Worm (Caenorhabditis elegans): ENCODE data around the gene nhr-70.

nhr-70 gene

DNA sequence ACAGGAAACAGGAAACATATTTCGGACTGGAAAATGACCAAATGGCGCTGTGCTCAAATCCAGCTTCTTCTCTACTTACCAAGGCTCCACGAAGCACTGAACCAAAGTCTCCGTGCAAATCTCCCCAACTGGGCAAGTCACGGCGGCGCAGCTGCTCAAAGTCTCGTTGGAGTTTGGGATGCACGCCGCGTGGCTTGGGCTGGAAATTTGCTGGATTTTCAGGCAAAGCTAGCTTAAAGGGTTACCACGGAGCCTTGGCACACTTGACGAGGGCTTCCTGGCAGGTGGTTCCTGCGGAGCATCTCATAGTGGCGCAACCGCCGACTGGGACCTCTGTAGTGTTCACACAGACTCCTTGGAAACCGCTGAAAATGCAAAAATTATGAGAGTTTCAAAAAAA, 42.5 kb downstream of the nhr-70 start:
- no peak for TF ChIP-seq mdl-1 (tag; optimal IDR thresholded peaks at IDR 0.05)
- TF ChIP-seq jun-1 (tag; optimal IDR thresholded peaks at IDR 0.05), result no peak
- no peak for TF ChIP-seq ceh-16 (tag; optimal IDR thresholded peaks at IDR 0.05)
- no peak for TF ChIP-seq ztf-4 (tag; optimal IDR thresholded peaks at IDR 0.05)
- no peak for TF ChIP-seq elt-3 (tag; optimal IDR thresholded peaks at IDR 0.05)
- TF ChIP-seq lin-39 (tag; optimal IDR thresholded peaks at IDR 0.05), result no peak
- no peak for TF ChIP-seq ama-1 (optimal IDR thresholded peaks at IDR 0.05)
- no peak for TF ChIP-seq pqm-1 (tag; optimal IDR thresholded peaks at IDR 0.05)
- TF ChIP-seq egl-5 (tag; optimal IDR thresholded peaks at IDR 0.05), result no peak
- no peak for TF ChIP-seq lin-15B (tag; optimal IDR thresholded peaks at IDR 0.05)
- no peak for TF ChIP-seq fkh-10 (GFP tag; optimal IDR thresholded peaks at IDR 0.05)
- no peak for TF ChIP-seq hmg-11 (tag; optimal IDR thresholded peaks at IDR 0.05)

DNA sequence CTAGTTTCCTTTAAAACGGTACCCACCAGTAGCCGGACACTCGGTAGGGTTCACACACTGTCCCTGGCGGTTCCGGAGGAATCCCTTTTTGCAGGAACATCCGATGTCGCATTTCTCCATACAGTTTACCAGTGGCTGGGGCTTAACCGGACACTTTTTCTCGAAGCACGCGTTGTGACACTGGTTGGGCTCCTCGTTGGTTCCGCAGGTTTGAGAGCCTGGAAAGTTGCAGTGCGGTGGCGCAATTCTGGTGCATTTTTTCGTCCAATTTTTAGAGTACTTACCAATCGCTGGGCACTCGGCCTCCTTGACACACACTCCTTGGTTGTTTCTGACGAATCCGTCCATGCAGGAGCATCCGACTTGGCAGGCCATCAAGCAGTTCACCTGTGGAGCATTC, 45.9 kb downstream of the nhr-70 start:
- TF ChIP-seq nhr-67 (tag; optimal IDR thresholded peaks at IDR 0.05) (no peak), mdl-1 (tag; optimal IDR thresholded peaks at IDR 0.05) (no peak)

DNA sequence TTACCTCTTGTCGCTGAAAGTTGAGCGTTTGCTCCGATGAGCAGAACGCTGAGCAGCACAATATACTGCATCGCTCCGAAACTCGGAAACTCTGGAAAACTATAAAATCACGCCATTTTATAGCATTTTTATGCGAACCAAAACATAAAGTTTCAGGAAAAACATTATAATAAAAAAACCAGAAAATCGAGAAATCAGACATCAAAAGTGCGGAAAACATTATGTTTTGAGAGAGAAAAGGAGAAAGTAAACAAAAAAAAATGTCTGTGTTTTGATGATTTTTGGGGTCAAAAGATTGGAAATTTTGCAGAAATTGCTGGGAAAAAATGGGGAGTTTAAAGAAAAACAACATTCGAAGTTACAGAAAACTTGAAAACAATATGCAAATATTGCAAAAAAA, 47.6 kb downstream of the nhr-70 start, which contains the start of gene Y69H2.3:
TSS of gene Y69H2.3 (minus strand) at position 101 of the 400 bp plus-strand sequence.
- TF ChIP-seq nhr-67 (tag; optimal IDR thresholded peaks at IDR 0.05) (no peak), snpc-4 (tag; optimal IDR thresholded peaks at IDR 0.05) (no peak), lin-15B (tag; optimal IDR thresholded peaks at IDR 0.05) (no peak), jun-1 (tag; optimal IDR thresholded peaks at IDR 0.05) (no peak), ceh-9 (tag; optimal IDR thresholded peaks at IDR 0.05) (no peak), ZK546.5 (tag; optimal IDR thresholded peaks at IDR 0.05) (no peak), ceh-16 (tag; optimal IDR thresholded peaks at IDR 0.05) (no peak), aly-2 (tag; optimal IDR thresholded peaks at IDR 0.05) (no peak), elt-2 (tag; optimal IDR thresholded peaks at IDR 0.05) (no peak), tbx-2 (tag; optimal IDR thresholded peaks at IDR 0.05) (no peak), egl-5 (tag; optimal IDR thresholded peaks at IDR 0.05) (no peak), lsy-12 (tag; optimal IDR thresholded peaks at IDR 0.05) (no peak), nhr-76 (tag; optimal IDR thresholded peaks at IDR 0.05) (no peak), ceh-82 (tag; optimal IDR thresholded peaks at IDR 0.05) (no peak), nhr-23 (tag; optimal IDR thresholded peaks at IDR 0.05) (no peak), sea-2 (GFP tag; optimal IDR thresholded peaks at IDR 0.05) (no peak), nhr-25 (tag; optimal IDR thresholded peaks at IDR 0.05) (no peak)

DNA sequence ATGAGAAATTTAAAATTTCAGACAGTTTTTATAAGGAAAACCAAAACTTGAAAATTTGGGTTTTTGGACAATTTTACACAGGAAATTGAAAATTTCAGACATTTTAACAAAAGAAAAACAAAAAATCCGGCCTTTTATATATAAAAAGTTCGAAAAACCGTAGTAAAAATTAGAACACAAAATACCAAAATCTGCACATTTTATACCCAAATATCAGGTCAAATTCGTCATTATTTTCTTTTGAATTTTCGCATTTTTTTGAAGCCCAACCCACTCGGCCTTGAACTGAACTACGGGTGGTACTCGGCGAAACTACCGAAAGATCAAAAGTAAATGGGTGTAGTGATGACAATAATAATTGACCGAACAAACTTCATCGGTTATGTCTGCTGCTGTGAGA, 50.8 kb downstream of the nhr-70 start:
- TF ChIP-seq nhr-12 (tag; optimal IDR thresholded peaks at IDR 0.05), result no peak
- no peak for TF ChIP-seq snpc-4 (tag; optimal IDR thresholded peaks at IDR 0.05)
- TF ChIP-seq mdl-1 (tag; optimal IDR thresholded peaks at IDR 0.05), result no peak
- no peak for TF ChIP-seq nhr-67 (tag; optimal IDR thresholded peaks at IDR 0.05)
- no peak for TF ChIP-seq ceh-16 (tag; optimal IDR thresholded peaks at IDR 0.05)
- TF ChIP-seq fkh-10 (GFP tag; optimal IDR thresholded peaks at IDR 0.05), result no peak
- no peak for TF ChIP-seq nhr-43 (tag; optimal IDR thresholded peaks at IDR 0.05; ENCODE audit: poor library complexity, severe bottlenecking)
- TF ChIP-seq aly-2 (tag; optimal IDR thresholded peaks at IDR 0.05), result no peak
- no peak for TF ChIP-seq nhr-25 (tag; optimal IDR thresholded peaks at IDR 0.05)
